Fruit fly (Drosophila melanogaster) whole organism, embryonic: ENCODE results near the gene CG33298.
A peak's percentile ranks its signal among the peaks of the same experiment; 100 is the strongest.

Experiments used
- Ada2b ChIP-seq: fragments of 200-800 bp; sonication (Bioruptor generic); IDR thresholded peaks from 2 replicates; pipeline ENCODE4 v1.3.6; 2022; ENCODE audit warnings: missing biosample characterization, missing genetic modification characterization
- Adf1 ChIP-seq: fragments of 200-800 bp; sonication (Bioruptor generic); IDR thresholded peaks from 2 replicates; pipeline ENCODE4 v1.3.6; 2022; ENCODE audit warnings: missing biosample characterization, missing genetic modification characterization
- CG11247 ChIP-seq: fragments of 200-800 bp; sonication (Bioruptor generic); IDR thresholded peaks from 2 replicates; pipeline ENCODE4 v1.3.6; 2022; ENCODE audit warnings: missing biosample characterization, missing genetic modification characterization
- CG11398 ChIP-seq: fragments of 200-800 bp; sonication (Bioruptor generic); optimal IDR thresholded peaks from 2 replicates; lab custom pipeline; 2016; ENCODE audit warnings: missing biosample characterization, missing genetic modification characterization
- CG11456 ChIP-seq: fragments of 200-800 bp; sonication (Bioruptor generic); IDR thresholded peaks from 3 replicates; pipeline ENCODE4 v1.3.6; 2022; ENCODE audit warnings: missing biosample characterization, missing genetic modification characterization
- CG11504 ChIP-seq: fragments of 200-800 bp; sonication (Bioruptor generic); optimal IDR thresholded peaks from 3 replicates; lab custom pipeline; 2019; ENCODE audit warnings: missing biosample characterization, mild to moderate bottlenecking, missing genetic modification characterization, moderate library complexity
- CG11560 ChIP-seq: fragments of 200-800 bp; sonication (Bioruptor generic); IDR thresholded peaks from 3 replicates; pipeline ENCODE4 v1.3.6; 2022; ENCODE audit warnings: missing biosample characterization, missing genetic modification characterization
- CG12071 ChIP-seq: fragments of 200-800 bp; sonication (Bioruptor generic); optimal IDR thresholded peaks from 3 replicates; lab custom pipeline; 2018; ENCODE audit warnings: missing biosample characterization, mild to moderate bottlenecking, missing genetic modification characterization
- CG15011 ChIP-seq: fragments of 200-800 bp; sonication (Bioruptor generic); optimal IDR thresholded peaks from 3 replicates; lab custom pipeline; 2018; ENCODE audit warnings: missing biosample characterization, mild to moderate bottlenecking, missing genetic modification characterization
- CG15601 ChIP-seq: fragments of 200-800 bp; sonication (Bioruptor generic); optimal IDR thresholded peaks from 3 replicates; lab custom pipeline; 2019; ENCODE audit warnings: missing biosample characterization, mild to moderate bottlenecking, missing genetic modification characterization, moderate library complexity
- CG17186 ChIP-seq: fragments of 200-800 bp; sonication (Bioruptor generic); optimal IDR thresholded peaks from 3 replicates; lab custom pipeline; 2017; ENCODE audit warnings: missing biosample characterization, missing genetic modification reagents, missing genetic modification characterization
- CG17359 ChIP-seq: fragments of 200-800 bp; sonication (Bioruptor generic); optimal IDR thresholded peaks from 3 replicates; lab custom pipeline; 2018; ENCODE audit warnings: missing biosample characterization, mild to moderate bottlenecking, missing genetic modification characterization, moderate library complexity
- CG18011 ChIP-seq: fragments of 200-800 bp; sonication (Bioruptor generic); optimal IDR thresholded peaks from 2 replicates; lab custom pipeline; 2017; ENCODE audit warnings: missing biosample characterization, missing genetic modification characterization, mild to moderate bottlenecking, moderate library complexity, missing genotype
- CG2129 ChIP-seq: fragments of 200-800 bp; sonication (Bioruptor generic); IDR thresholded peaks from 2 replicates; pipeline ENCODE4 v1.3.6; 2022; ENCODE audit warnings: missing biosample characterization, missing genetic modification characterization; ENCODE audit not compliant: partially characterized antibody
- CG30403 ChIP-seq: fragments of 200-800 bp; sonication (Bioruptor generic); optimal IDR thresholded peaks from 3 replicates; lab custom pipeline; 2016; ENCODE audit warnings: missing biosample characterization, missing genetic modification characterization
- CG31365 ChIP-seq: fragments of 200-800 bp; sonication (Bioruptor generic); optimal IDR thresholded peaks from 2 replicates; lab custom pipeline; 2018; ENCODE audit warnings: missing biosample characterization, mild to moderate bottlenecking, missing genetic modification characterization
- CG4707 ChIP-seq: fragments of 200-800 bp; sonication (Bioruptor generic); optimal IDR thresholded peaks from 2 replicates; lab custom pipeline; 2018; ENCODE audit warnings: missing biosample characterization, mild to moderate bottlenecking, missing genetic modification characterization, moderate library complexity
- CG5953 ChIP-seq: fragments of 200-800 bp; sonication (Bioruptor generic); IDR thresholded peaks from 2 replicates; pipeline ENCODE4 v1.3.6; 2022; ENCODE audit warnings: missing biosample characterization, missing genetic modification characterization
- CG6175 ChIP-seq: fragments of 200-800 bp; sonication (Bioruptor generic); IDR thresholded peaks from 3 replicates; pipeline ENCODE4 v1.3.6; 2022; ENCODE audit warnings: missing biosample characterization, missing genetic modification characterization
- CG6272 ChIP-seq: fragments of 200-800 bp; sonication (Bioruptor generic); IDR thresholded peaks from 2 replicates; pipeline ENCODE4 v1.3.6; 2022; ENCODE audit warnings: missing biosample characterization, missing genetic modification characterization
- CG8281 ChIP-seq: fragments of 200-800 bp; sonication (Bioruptor generic); optimal IDR thresholded peaks from 2 replicates; lab custom pipeline; 2018; ENCODE audit warnings: missing biosample characterization, mild to moderate bottlenecking, missing genetic modification characterization, moderate library complexity
- CG9797 ChIP-seq: fragments of 200-800 bp; sonication (Bioruptor generic); optimal IDR thresholded peaks from 3 replicates; lab custom pipeline; 2018; ENCODE audit warnings: missing biosample characterization, mild to moderate bottlenecking, missing genetic modification characterization
- CHES-1-like ChIP-seq: fragments of 200-800 bp; sonication (Bioruptor generic); optimal IDR thresholded peaks from 2 replicates; lab custom pipeline; 2016; ENCODE audit warnings: missing biosample characterization, missing genetic modification characterization
- Camta ChIP-seq: fragments of 200-800 bp; sonication (Bioruptor generic); optimal IDR thresholded peaks from 2 replicates; lab custom pipeline; 2016; ENCODE audit warnings: missing biosample characterization, missing genetic modification characterization
- Dek ChIP-seq: fragments of 200-800 bp; sonication (Bioruptor generic); optimal IDR thresholded peaks from 3 replicates; lab custom pipeline; 2019; ENCODE audit warnings: missing biosample characterization, mild to moderate bottlenecking, missing genetic modification characterization, moderate library complexity
- Dfd ChIP-seq, 2 experiments: fragments of >200 bp; optimal IDR thresholded peaks; 2 replicates each; lab custom pipeline; 2017; ENCODE audit warnings: missing biosample characterization in 2 of 2, missing genetic modification characterization in 2 of 2
- Doc3 ChIP-seq: fragments of 200-800 bp; sonication (Bioruptor generic); IDR thresholded peaks from 3 replicates; pipeline ENCODE4 v1.3.6; 2022; ENCODE audit warnings: missing biosample characterization, missing genetic modification characterization; ENCODE audit not compliant: partially characterized antibody
- HmgD ChIP-seq: fragments of 200-800 bp; sonication (Bioruptor generic); optimal IDR thresholded peaks from 3 replicates; lab custom pipeline; 2016; ENCODE audit warnings: missing biosample characterization, missing genetic modification characterization
- Hr39 ChIP-seq: fragments of >200 bp; optimal IDR thresholded peaks from 2 replicates; lab custom pipeline; 2017
- PHDP ChIP-seq: fragments of 200-800 bp; sonication (Bioruptor generic); optimal IDR thresholded peaks from 3 replicates; lab custom pipeline; 2018; ENCODE audit warnings: missing biosample characterization, mild to moderate bottlenecking, missing genetic modification characterization, moderate library complexity
- Pdp1 ChIP-seq, 2 experiments: fragments of 200-800 bp; sonication (Bioruptor generic); optimal IDR thresholded peaks; 3 replicates each; lab custom pipeline; 2016; ENCODE audit warnings: missing biosample characterization in 2 of 2, missing genetic modification characterization in 2 of 2, mild to moderate bottlenecking in 1 of 2, moderate library complexity in 1 of 2
- Sox100B ChIP-seq: fragments of 200-800 bp; sonication (Bioruptor generic); optimal IDR thresholded peaks from 3 replicates; lab custom pipeline; 2018; ENCODE audit warnings: missing biosample characterization, mild to moderate bottlenecking, missing genetic modification characterization
- Ssrp ChIP-seq: fragments of 200-800 bp; sonication (Bioruptor generic); optimal IDR thresholded peaks from 2 replicates; lab custom pipeline; 2018; ENCODE audit warnings: missing biosample characterization, mild to moderate bottlenecking, missing genetic modification characterization, moderate library complexity
- Tbp ChIP-seq: fragments of >200 bp; optimal IDR thresholded peaks from 2 replicates; lab custom pipeline; 2018; ENCODE audit warnings: missing biosample characterization, missing genetic modification characterization
- Trl ChIP-seq, 3 experiments: fragments of >200 bp in 2 of 3; fragments of 200-800 bp in 1 of 3; sonication (Bioruptor generic) in 1 of 3; optimal IDR thresholded peaks; 2 replicates in 1 of 3; 3 replicates in 2 of 3; lab custom pipeline; 2016 to 2017; ENCODE audit warnings: missing biosample characterization in 1 of 3, missing genetic modification characterization in 1 of 3
- cad ChIP-seq: fragments of >200 bp; optimal IDR thresholded peaks from 2 replicates; lab custom pipeline; 2017; ENCODE audit warnings: missing biosample characterization, missing genetic modification characterization
- chinmo ChIP-seq: fragments of 200-800 bp; sonication (Bioruptor generic); IDR thresholded peaks from 4 replicates; pipeline ENCODE4 v1.3.6; 2022; ENCODE audit warnings: missing biosample characterization, missing genetic modification characterization; ENCODE audit not compliant: partially characterized antibody
- corto ChIP-seq: fragments of 200-800 bp; sonication (Bioruptor generic); optimal IDR thresholded peaks from 2 replicates; lab custom pipeline; 2016; ENCODE audit warnings: missing biosample characterization, mild to moderate bottlenecking, missing genetic modification characterization, moderate library complexity
- crc ChIP-seq: fragments of 200-800 bp; sonication (Bioruptor generic); optimal IDR thresholded peaks from 2 replicates; lab custom pipeline; 2016; ENCODE audit warnings: missing biosample characterization, missing genetic modification characterization
- crol ChIP-seq: fragments of 200-800 bp; sonication (Bioruptor generic); IDR thresholded peaks from 2 replicates; pipeline ENCODE4 v1.3.6; 2022; ENCODE audit warnings: missing biosample characterization, missing genetic modification characterization
- eve ChIP-seq, 2 experiments: fragments of >200 bp; optimal IDR thresholded peaks; 2 replicates each; lab custom pipeline; 2017; ENCODE audit warnings: missing biosample characterization in 2 of 2, missing genetic modification characterization in 2 of 2
- exex ChIP-seq: fragments of 200-800 bp; sonication (Bioruptor generic); optimal IDR thresholded peaks from 4 replicates; lab custom pipeline; 2018; ENCODE audit warnings: missing biosample characterization, mild to moderate bottlenecking, missing genetic modification characterization, moderate library complexity
- hb ChIP-seq: fragments of 200-800 bp; sonication (Bioruptor generic); IDR thresholded peaks from 3 replicates; pipeline ENCODE4 v1.3.6; 2022; ENCODE audit warnings: missing biosample characterization, missing genetic modification characterization; ENCODE audit not compliant: partially characterized antibody
- jigr1 ChIP-seq: fragments of 200-800 bp; sonication (Bioruptor generic); IDR thresholded peaks from 3 replicates; pipeline ENCODE4 v1.3.6; 2022; ENCODE audit warnings: missing biosample characterization, missing genetic modification characterization
- kah ChIP-seq: fragments of 200-800 bp; sonication (Bioruptor generic); optimal IDR thresholded peaks from 2 replicates; lab custom pipeline; 2018; ENCODE audit warnings: missing biosample characterization, mild to moderate bottlenecking, missing genetic modification characterization
- knrl ChIP-seq: fragments of 200-800 bp; sonication (Bioruptor generic); IDR thresholded peaks from 3 replicates; pipeline ENCODE4 v1.3.6; 2022; ENCODE audit warnings: missing biosample characterization, missing genetic modification characterization; ENCODE audit not compliant: partially characterized antibody
- pzg ChIP-seq: fragments of 200-800 bp; sonication (Bioruptor generic); optimal IDR thresholded peaks from 3 replicates; lab custom pipeline; 2018; ENCODE audit warnings: missing biosample characterization, mild to moderate bottlenecking, missing genetic modification characterization, moderate library complexity
- stc ChIP-seq: fragments of 200-800 bp; sonication (Bioruptor generic); IDR thresholded peaks from 2 replicates; pipeline ENCODE4 v1.3.6; 2022; ENCODE audit warnings: missing biosample characterization, missing genetic modification characterization
- unc-4 ChIP-seq: fragments of 200-800 bp; sonication (Bioruptor generic); IDR thresholded peaks from 2 replicates; pipeline ENCODE4 v1.3.6; 2022; ENCODE audit warnings: missing biosample characterization, missing genetic modification characterization; ENCODE audit not compliant: partially characterized antibody

Gene CG33298

DNA sequence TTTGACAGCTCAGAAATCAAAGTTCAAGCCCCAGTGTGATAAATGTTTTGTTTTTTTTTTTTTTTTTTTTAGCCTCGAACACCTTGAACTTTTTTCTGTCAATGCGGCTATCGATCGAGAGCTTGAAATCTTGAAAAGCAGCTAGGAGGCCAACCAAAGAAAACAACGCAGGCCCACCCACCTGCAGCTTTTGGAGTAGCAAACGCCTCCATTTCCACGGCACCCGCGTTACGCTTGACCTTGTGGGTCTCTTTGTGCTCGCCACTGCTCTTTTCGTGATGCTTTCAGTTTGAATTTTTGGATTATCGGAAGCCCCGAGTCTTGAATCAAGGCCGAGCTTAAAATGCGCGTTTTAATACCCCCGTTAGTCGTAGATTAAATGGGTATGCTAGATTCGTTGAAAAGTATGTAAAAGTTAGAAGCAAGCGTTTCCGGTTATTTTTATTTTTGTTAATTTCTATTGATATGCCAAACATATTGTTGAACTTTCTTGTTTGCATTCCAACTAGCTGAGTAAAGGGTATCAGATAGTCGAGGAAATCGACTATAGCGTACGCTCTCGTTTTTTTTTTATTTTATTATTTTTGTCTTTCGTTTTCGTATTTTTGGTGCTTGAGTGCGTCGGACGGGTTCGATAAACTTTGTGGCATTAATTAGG lies 7.6 kb downstream of the CG33298 start (continued):
- peak; percentile 6 to 48 for TF ChIP-seq Pdp1 (GFP tag; optimal IDR thresholded peaks at IDR 0.05; lab: Kevin White, UChicago)
- TF ChIP-seq CG15601 (tag; lab: Kevin White, UChicago): peak; percentile 63
- no peak for TF ChIP-seq Tbp (GFP tag; lab: Kevin White, UChicago)
- no peak for TF ChIP-seq corto (GFP tag; lab: Kevin White, UChicago)
- TF ChIP-seq Doc3: no peak
- no peak for TF ChIP-seq pzg (GFP tag; lab: Kevin White, UChicago)
- TF ChIP-seq Hr39: no peak
- TF ChIP-seq Adf1 (GFP tag; lab: Robert Waterston, UW): peak; percentile 36
- TF ChIP-seq Trl (optimal IDR thresholded peaks at IDR 0.05; lab: Kevin White, UChicago): no peak
- no peak for TF ChIP-seq Trl (GFP tag; optimal IDR thresholded peaks at IDR 0.05; lab: Kevin White, UChicago)
- 0 out of 3 replicates have a peak, but pooled peaks have one; percentile 10 for TF ChIP-seq hb
- peak; percentile 13 for TF ChIP-seq CG18011 (GFP tag; lab: Kevin White, UChicago)
- no peak for TF ChIP-seq crc (GFP tag; lab: Kevin White, UChicago)
- TF ChIP-seq eve (GFP tag; optimal IDR thresholded peaks at IDR 0.05; lab: Kevin White, UChicago): peak in 1 of 2 experiments; percentile 36
- TF ChIP-seq CG4707 (GFP tag; lab: Kevin White, UChicago): peak; percentile 37
- no peak for TF ChIP-seq Dfd (GFP tag; optimal IDR thresholded peaks at IDR 0.05; lab: Kevin White, UChicago)
- TF ChIP-seq CG11398 (GFP tag; lab: Kevin White, UChicago): no peak
- no peak for TF ChIP-seq CG8281 (tag; lab: Kevin White, UChicago)
- peak; percentile 77 for TF ChIP-seq CG11456 (GFP tag; lab: Robert Waterston, UW)
- TF ChIP-seq HmgD (GFP tag; lab: Kevin White, UChicago): no peak
- TF ChIP-seq CG11247 (GFP tag; lab: Robert Waterston, UW): peak; percentile 67; the same call in 1 of the 2 replicates
- no peak for TF ChIP-seq kah (GFP tag; lab: Kevin White, UChicago)
- peak; percentile 58 for TF ChIP-seq Ssrp (tag; lab: Kevin White, UChicago)
- TF ChIP-seq chinmo (GFP tag; lab: Robert Waterston, UW): peak; percentile 86; the same call in 2 of the 4 replicates
- peak; percentile 68 for TF ChIP-seq CG5953 (GFP tag; lab: Robert Waterston, UW)
- TF ChIP-seq unc-4 (GFP tag; lab: Robert Waterston, UW): no peak
- TF ChIP-seq CG9797 (GFP tag; lab: Kevin White, UChicago): no peak
- no peak for TF ChIP-seq CG2129 (GFP tag; lab: Robert Waterston, UW)
- TF ChIP-seq CG30403: peak; percentile 82
- TF ChIP-seq CHES-1-like: peak; percentile 17
- TF ChIP-seq CG11504 (tag; lab: Kevin White, UChicago): peak; percentile 89
- TF ChIP-seq CG17186 (GFP tag; lab: Kevin White, UChicago): no peak
- TF ChIP-seq cad (GFP tag; lab: Kevin White, UChicago): no peak
- TF ChIP-seq exex (tag; lab: Kevin White, UChicago): peak; percentile 5
- TF ChIP-seq CG15011 (GFP tag; lab: Kevin White, UChicago): no peak
- TF ChIP-seq jigr1 (GFP tag; lab: Robert Waterston, UW): peak; percentile 30; the same call in 1 of the 3 replicates
- peak; percentile 66 for TF ChIP-seq CG6272 (GFP tag; lab: Robert Waterston, UW)
- no peak for TF ChIP-seq CG11560 (tag; lab: Robert Waterston, UW)
- TF ChIP-seq Dek (tag; lab: Kevin White, UChicago): peak; percentile 66
- TF ChIP-seq crol: 0 out of 2 replicates have a peak, but pooled peaks have one; percentile 14
- no peak for TF ChIP-seq knrl
- peak; percentile 67 for TF ChIP-seq Sox100B (GFP tag; lab: Kevin White, UChicago)
- TF ChIP-seq CG17359 (tag; lab: Kevin White, UChicago): peak; percentile 72
- no peak for TF ChIP-seq CG31365 (tag; lab: Kevin White, UChicago)
- TF ChIP-seq PHDP (tag; lab: Kevin White, UChicago): peak; percentile 76
- peak; percentile 80 for TF ChIP-seq stc (GFP tag; lab: Robert Waterston, UW)
- TF ChIP-seq CG12071: no peak
- TF ChIP-seq Camta (GFP tag; lab: Kevin White, UChicago): peak; percentile 21
- TF ChIP-seq Ada2b (GFP tag; lab: Robert Waterston, UW): peak; percentile 85
- TF ChIP-seq CG6175 (GFP tag; lab: Robert Waterston, UW): no peak
